Worm (Caenorhabditis elegans): ENCODE results near the gene eif-2Bdelta.

- TF ChIP-seq ceh-28 (tag; optimal IDR thresholded peaks at IDR 0.05) (no peak), zag-1 (tag; optimal IDR thresholded peaks at IDR 0.05) (no peak), pqm-1 (tag; optimal IDR thresholded peaks at IDR 0.05) (no peak), nhr-11 (tag; optimal IDR thresholded peaks at IDR 0.05) (no peak), egl-27 (tag; optimal IDR thresholded peaks at IDR 0.05) (no peak), nhr-237 (tag; optimal IDR thresholded peaks at IDR 0.05) (no peak), nfya-1 (tag; optimal IDR thresholded peaks at IDR 0.05; ENCODE audit: insufficient read depth) (no peak)
Observed at ce11 chrV:9521697-9522096, 8.1 kb downstream of the eif-2Bdelta start.
